Worm (Caenorhabditis elegans): ENCODE results near the gene spp-26.

- TF ChIP-seq ama-1 (optimal IDR thresholded peaks at IDR 0.05) = no peak
- no peak for TF ChIP-seq tra-4 (tag; optimal IDR thresholded peaks at IDR 0.05)
- no peak for TF ChIP-seq tbx-37 (GFP tag; conservative IDR thresholded peaks at IDR 0.05)
- no peak for TF ChIP-seq F13C5.2 (tag; optimal IDR thresholded peaks at IDR 0.05)
- no peak for TF ChIP-seq flt-1 (GFP tag; IDR thresholded peaks at IDR 0.05)
- no peak for TF ChIP-seq ceh-36 (tag; optimal IDR thresholded peaks at IDR 0.05)
- TF ChIP-seq B0310.2 (tag; optimal IDR thresholded peaks at IDR 0.05) = no peak
- TF ChIP-seq hmg-4 (GFP tag; optimal IDR thresholded peaks at IDR 0.05) = no peak
- no peak for TF ChIP-seq ceh-13 (GFP tag; optimal IDR thresholded peaks at IDR 0.05)
Measured at ce11 chrV:6549148-6549547, 9.9 kb downstream of the spp-26 start, which contains the start of gene K04A8.20.

All from whole organism, early embryonic.